Fruit fly (Drosophila melanogaster): Measurements from ENCODE around the gene CG34437.
A peak's percentile ranks its signal among the peaks of the same experiment; 100 is the strongest.

CG34437 gene

dm6 chr3R:28297513-28297912 lies 14.0 kb downstream of the CG34437 start (continued):
- TF ChIP-seq CG7963 (GFP tag; IDR thresholded peaks at IDR 0.05; ENCODE audit: partially characterized antibody): no peak
- TF ChIP-seq cwo (GFP tag; optimal IDR thresholded peaks at IDR 0.05): peak; percentile 44
- TF ChIP-seq slbo (GFP tag; IDR thresholded peaks at IDR 0.05): peak; percentile 52
- no peak for TF ChIP-seq ato (GFP tag; IDR thresholded peaks at IDR 0.05; ENCODE audit: partially characterized antibody)
- TF ChIP-seq CG9932 (GFP tag; IDR thresholded peaks at IDR 0.05): 0 out of 2 replicates have a peak, but pooled peaks have one; percentile 9
- TF ChIP-seq CG12744 (GFP tag; optimal IDR thresholded peaks at IDR 0.05): no peak
- TF ChIP-seq CG7839 (tag; optimal IDR thresholded peaks at IDR 0.05): peak; percentile 47
- peak; percentile 47 for TF ChIP-seq CG2678 (tag; optimal IDR thresholded peaks at IDR 0.05)
- peak; percentile 23 for TF ChIP-seq CG7556 (GFP tag; optimal IDR thresholded peaks at IDR 0.05)
- peak; percentile 46; the same call in 1 of the 2 replicates for TF ChIP-seq sob (GFP tag; IDR thresholded peaks at IDR 0.05)
- 0 out of 2 replicates have a peak, but pooled peaks have one; percentile 43 for TF ChIP-seq CG6689 (GFP tag; IDR thresholded peaks at IDR 0.05)
- TF ChIP-seq Hand (GFP tag; optimal IDR thresholded peaks at IDR 0.05): peak; percentile 16
- no peak for TF ChIP-seq Dip3 (GFP tag; optimal IDR thresholded peaks at IDR 0.05)
- TF ChIP-seq CG2120 (GFP tag; optimal IDR thresholded peaks at IDR 0.05): peak; percentile 45
- no peak for TF ChIP-seq croc (GFP tag; conservative IDR thresholded peaks at IDR 0.05)
- TF ChIP-seq CG17328 (GFP tag; IDR thresholded peaks at IDR 0.05): peak; percentile 11; the same call in 1 of the 2 replicates
- TF ChIP-seq Ets65A (GFP tag): peak; percentile 77
- TF ChIP-seq Mrtf (GFP tag; IDR thresholded peaks at IDR 0.05): 0 out of 3 replicates have a peak, but pooled peaks have one; percentile 40
- peak; percentile 24 for TF ChIP-seq org-1 (GFP tag; optimal IDR thresholded peaks at IDR 0.05)
- TF ChIP-seq Hsf (GFP tag; optimal IDR thresholded peaks at IDR 0.05): peak; percentile 15
- peak; percentile 53; the same call in 1 of the 3 replicates for TF ChIP-seq row (GFP tag; IDR thresholded peaks at IDR 0.05)
- TF ChIP-seq CG14014 (GFP tag; IDR thresholded peaks at IDR 0.05): 0 out of 2 replicates have a peak, but pooled peaks have one; percentile 15
- TF ChIP-seq gem (tag; optimal IDR thresholded peaks at IDR 0.05): peak; percentile 33
- TF ChIP-seq CG32532 (GFP tag; IDR thresholded peaks at IDR 0.05): peak; percentile 52; the same call in 1 of the 2 replicates
- TF ChIP-seq CG1603 (tag; optimal IDR thresholded peaks at IDR 0.05): peak; percentile 27
- TF ChIP-seq NfI (GFP tag; optimal IDR thresholded peaks at IDR 0.05): peak; percentile 6
- peak; percentile 58 for TF ChIP-seq Hmr (GFP tag; optimal IDR thresholded peaks at IDR 0.05)
- no peak for TF ChIP-seq prd (optimal IDR thresholded peaks at IDR 0.05)
- TF ChIP-seq prd (GFP tag; IDR thresholded peaks at IDR 0.05): 0 out of 3 replicates have a peak, but pooled peaks have one; percentile 21

- TF ChIP-seq Ets97D (GFP tag; optimal IDR thresholded peaks at IDR 0.05) (no peak), NC2α (GFP tag; optimal IDR thresholded peaks at IDR 0.05) (no peak), Sry-β (GFP tag; optimal IDR thresholded peaks at IDR 0.05) (no peak), Vsx1 (GFP tag; optimal IDR thresholded peaks at IDR 0.05) (no peak), gce (GFP tag; IDR thresholded peaks at IDR 0.05) (no peak), CG17802 (tag; optimal IDR thresholded peaks at IDR 0.05) (no peak), CG18476 (GFP tag; optimal IDR thresholded peaks at IDR 0.05) (no peak), row (GFP tag; IDR thresholded peaks at IDR 0.05) (no peak), bsh (GFP tag; optimal IDR thresholded peaks at IDR 0.05) (no peak), Dad (GFP tag; optimal IDR thresholded peaks at IDR 0.05) (no peak), unpg (GFP tag; optimal IDR thresholded peaks at IDR 0.05) (no peak), luna (GFP tag; optimal IDR thresholded peaks at IDR 0.05) (no peak), insv (GFP tag; optimal IDR thresholded peaks at IDR 0.05) (no peak), CG8089 (GFP tag; optimal IDR thresholded peaks at IDR 0.05) (no peak), slp2 (GFP tag; optimal IDR thresholded peaks at IDR 0.05) (no peak), stc (GFP tag; IDR thresholded peaks at IDR 0.05) (no peak), zfh1 (GFP tag; IDR thresholded peaks at IDR 0.05) (no peak), cas (GFP tag; IDR thresholded peaks at IDR 0.05) (no peak), tio (GFP tag; optimal IDR thresholded peaks at IDR 0.05) (no peak), cato (GFP tag; optimal IDR thresholded peaks at IDR 0.05; ENCODE audit: borderline replicate concordance) (no peak)
These were observed 21.0 kb downstream of the CG34437 start, which contains the start of gene CG12516 for dm6 chr3R:28304505-28304904. Gene CG12516, minus strand, starts transcription at chr3R:28304605.

All from whole organism, embryonic.